Worm (Caenorhabditis elegans): ENCODE data around the gene Y73C8C.4.

DNA sequence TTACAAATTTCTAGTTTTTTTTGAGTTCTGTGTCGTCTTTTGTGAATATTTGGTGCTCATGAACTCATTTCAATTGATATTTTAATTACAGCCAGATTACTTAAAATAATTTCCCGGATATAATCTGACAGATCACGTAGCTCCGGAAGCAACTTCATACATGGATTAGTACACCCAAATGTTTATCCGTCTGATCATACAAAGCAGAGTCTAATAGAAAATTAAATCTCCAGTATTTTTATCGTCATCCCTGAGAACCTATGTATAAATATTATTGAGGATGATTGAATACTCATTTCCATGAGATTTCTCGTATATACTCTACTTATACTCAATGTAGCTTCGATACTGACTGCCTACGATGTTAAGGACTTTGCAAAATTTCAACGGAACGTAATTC lies 23.0 kb upstream of the Y73C8C.4 start, which contains the start of gene Y73C8C.12:
- TF ChIP-seq him-1 (tag; optimal IDR thresholded peaks at IDR 0.05) (no peak), W03F9.2 (tag; optimal IDR thresholded peaks at IDR 0.05) (no peak), dao-5 (tag; optimal IDR thresholded peaks at IDR 0.05) (no peak)

All from whole organism, L4/young adult.